Fruit fly (Drosophila melanogaster) whole organism, embryonic: ENCODE data around the gene blp.
A peak's percentile ranks its signal among the peaks of the same experiment; 100 is the strongest.

Source experiments
- Atf6 ChIP-seq: fragments of 200-800 bp; sonication (Bioruptor generic); IDR thresholded peaks from 2 replicates; pipeline ENCODE4 v1.3.6; 2022; ENCODE audit warnings: missing biosample characterization, missing genetic modification characterization
- BtbVII ChIP-seq: fragments of 200-800 bp; sonication (Bioruptor generic); optimal IDR thresholded peaks from 3 replicates; lab custom pipeline; 2017; ENCODE audit warnings: missing biosample characterization, mild to moderate bottlenecking, missing genetic modification characterization
- CG1024 ChIP-seq: fragments of 200-800 bp; sonication (Bioruptor generic); IDR thresholded peaks from 2 replicates; pipeline ENCODE4 v1.3.6; 2022; ENCODE audit warnings: missing biosample characterization, missing genetic modification characterization
- CG10274 ChIP-seq: fragments of 200-800 bp; sonication (Bioruptor generic); optimal IDR thresholded peaks from 3 replicates; lab custom pipeline; 2017; ENCODE audit warnings: missing biosample characterization, mild to moderate bottlenecking, missing genetic modification characterization
- CG10462 ChIP-seq: fragments of 200-800 bp; sonication (Bioruptor generic); optimal IDR thresholded peaks from 2 replicates; lab custom pipeline; 2016; ENCODE audit warnings: missing biosample characterization, missing genetic modification characterization
- CG11504 ChIP-seq: fragments of 200-800 bp; sonication (Bioruptor generic); optimal IDR thresholded peaks from 3 replicates; lab custom pipeline; 2019; ENCODE audit warnings: missing biosample characterization, mild to moderate bottlenecking, missing genetic modification characterization, moderate library complexity
- CG12769 ChIP-seq: fragments of 200-800 bp; sonication (Bioruptor generic); optimal IDR thresholded peaks from 2 replicates; lab custom pipeline; 2019; ENCODE audit warnings: missing biosample characterization, mild to moderate bottlenecking, missing genetic modification characterization, moderate library complexity
- CG13424 ChIP-seq: fragments of 200-800 bp; sonication (Bioruptor generic); optimal IDR thresholded peaks from 2 replicates; lab custom pipeline; 2019; ENCODE audit warnings: missing biosample characterization, mild to moderate bottlenecking, missing genetic modification characterization, moderate library complexity
- CG14014 ChIP-seq: fragments of 200-800 bp; sonication (Bioruptor generic); IDR thresholded peaks from 2 replicates; pipeline ENCODE4 v1.3.6; 2022; ENCODE audit warnings: missing biosample characterization, missing genetic modification characterization
- CG16815 ChIP-seq: fragments of 200-800 bp; sonication (Bioruptor generic); optimal IDR thresholded peaks from 3 replicates; lab custom pipeline; 2017; ENCODE audit warnings: missing biosample characterization, mild to moderate bottlenecking, missing genetic modification characterization
- CG17568 ChIP-seq: fragments of 200-800 bp; sonication (Bioruptor generic); optimal IDR thresholded peaks from 2 replicates; lab custom pipeline; 2018; ENCODE audit warnings: missing biosample characterization, mild to moderate bottlenecking, missing genetic modification characterization, moderate library complexity
- CG2116 ChIP-seq: fragments of 200-800 bp; sonication (Bioruptor generic); optimal IDR thresholded peaks from 3 replicates; lab custom pipeline; 2018; ENCODE audit warnings: missing biosample characterization, mild to moderate bottlenecking, missing genetic modification characterization
- CG2889 ChIP-seq: fragments of 200-800 bp; sonication (Bioruptor generic); IDR thresholded peaks from 3 replicates; pipeline ENCODE4 v1.3.6; 2022; ENCODE audit warnings: missing biosample characterization, missing genetic modification characterization
- CG30431 ChIP-seq: fragments of 200-800 bp; sonication (Bioruptor generic); optimal IDR thresholded peaks from 2 replicates; lab custom pipeline; 2017; ENCODE audit warnings: missing biosample characterization, missing genetic modification characterization
- CG31365 ChIP-seq: fragments of 200-800 bp; sonication (Bioruptor generic); optimal IDR thresholded peaks from 2 replicates; lab custom pipeline; 2018; ENCODE audit warnings: missing biosample characterization, mild to moderate bottlenecking, missing genetic modification characterization
- CG33213 ChIP-seq: fragments of 200-800 bp; sonication (Bioruptor generic); optimal IDR thresholded peaks from 3 replicates; lab custom pipeline; 2016; ENCODE audit warnings: missing biosample characterization, missing genetic modification characterization
- CG4328 ChIP-seq: fragments of 200-800 bp; sonication (Bioruptor generic); optimal IDR thresholded peaks from 3 replicates; lab custom pipeline; 2017; ENCODE audit warnings: missing biosample characterization, missing genetic modification reagents, missing genetic modification characterization
- CG4730 ChIP-seq: fragments of 200-800 bp; sonication (Bioruptor generic); IDR thresholded peaks from 2 replicates; pipeline ENCODE4 v1.3.6; 2022; ENCODE audit warnings: missing biosample characterization, missing genetic modification characterization
- CG6272 ChIP-seq: fragments of 200-800 bp; sonication (Bioruptor generic); IDR thresholded peaks from 2 replicates; pipeline ENCODE4 v1.3.6; 2022; ENCODE audit warnings: missing biosample characterization, missing genetic modification characterization
- CG6765 ChIP-seq: fragments of 200-800 bp; sonication (Bioruptor generic); optimal IDR thresholded peaks from 3 replicates; lab custom pipeline; 2017; ENCODE audit warnings: missing biosample characterization, mild to moderate bottlenecking, missing genetic modification characterization
- CG7987 ChIP-seq: fragments of 200-800 bp; sonication (Bioruptor generic); optimal IDR thresholded peaks from 2 replicates; lab custom pipeline; 2018; ENCODE audit warnings: missing biosample characterization, mild to moderate bottlenecking, missing genetic modification characterization, moderate library complexity
- CG8281 ChIP-seq: fragments of 200-800 bp; sonication (Bioruptor generic); optimal IDR thresholded peaks from 2 replicates; lab custom pipeline; 2018; ENCODE audit warnings: missing biosample characterization, mild to moderate bottlenecking, missing genetic modification characterization, moderate library complexity
- CG8765 ChIP-seq: fragments of 200-800 bp; sonication (Bioruptor generic); IDR thresholded peaks from 2 replicates; pipeline ENCODE4 v1.3.6; 2022; ENCODE audit warnings: missing biosample characterization, missing genetic modification characterization
- Dek ChIP-seq: fragments of 200-800 bp; sonication (Bioruptor generic); optimal IDR thresholded peaks from 3 replicates; lab custom pipeline; 2019; ENCODE audit warnings: missing biosample characterization, mild to moderate bottlenecking, missing genetic modification characterization, moderate library complexity
- Doc3 ChIP-seq: fragments of 200-800 bp; sonication (Bioruptor generic); IDR thresholded peaks from 3 replicates; pipeline ENCODE4 v1.3.6; 2022; ENCODE audit warnings: missing biosample characterization, missing genetic modification characterization; ENCODE audit not compliant: partially characterized antibody
- H2.0 ChIP-seq: fragments of 200-800 bp; sonication (Bioruptor generic); IDR thresholded peaks from 2 replicates; pipeline ENCODE4 v1.3.6; 2022; ENCODE audit warnings: missing biosample characterization, missing genetic modification characterization
- HHEX ChIP-seq: fragments of 200-800 bp; sonication (Bioruptor generic); optimal IDR thresholded peaks from 3 replicates; lab custom pipeline; 2017; ENCODE audit warnings: missing biosample characterization, mild to moderate bottlenecking, missing genetic modification characterization, missing genetic modification reagents
- Hey ChIP-seq: fragments of 200-800 bp; sonication (Bioruptor generic); optimal IDR thresholded peaks from 3 replicates; lab custom pipeline; 2018; ENCODE audit warnings: missing biosample characterization, mild to moderate bottlenecking, missing genetic modification characterization
- Hmx ChIP-seq: fragments of 200-800 bp; sonication (Bioruptor generic); optimal IDR thresholded peaks from 2 replicates; lab custom pipeline; 2016; ENCODE audit warnings: missing biosample characterization, missing genetic modification characterization
- NC2α ChIP-seq: fragments of 200-800 bp; sonication (Bioruptor generic); optimal IDR thresholded peaks from 2 replicates; lab custom pipeline; 2016; ENCODE audit warnings: missing biosample characterization, missing genetic modification characterization
- NfI ChIP-seq: fragments of 200-800 bp; sonication (Bioruptor generic); optimal IDR thresholded peaks from 3 replicates; lab custom pipeline; 2018; ENCODE audit warnings: missing biosample characterization, mild to moderate bottlenecking, missing genetic modification characterization, moderate library complexity
- Rx ChIP-seq: fragments of 200-800 bp; sonication (Bioruptor generic); IDR thresholded peaks from 2 replicates; pipeline ENCODE4 v1.3.6; 2022; ENCODE audit warnings: missing biosample characterization, missing genetic modification characterization
- Side ChIP-seq: fragments of 200-800 bp; sonication (Bioruptor generic); optimal IDR thresholded peaks from 2 replicates; lab custom pipeline; 2016; ENCODE audit warnings: missing biosample characterization, missing genetic modification characterization
- Sry-β ChIP-seq: fragments of 200-800 bp; sonication (Bioruptor generic); optimal IDR thresholded peaks from 2 replicates; lab custom pipeline; 2018; ENCODE audit warnings: missing biosample characterization, mild to moderate bottlenecking, missing genetic modification characterization, moderate library complexity
- al ChIP-seq: fragments of 200-800 bp; sonication (Bioruptor generic); IDR thresholded peaks from 2 replicates; pipeline ENCODE4 v1.3.6; 2022; ENCODE audit warnings: missing biosample characterization, missing genetic modification characterization
- az2 ChIP-seq: fragments of 200-800 bp; sonication (Bioruptor generic); optimal IDR thresholded peaks from 3 replicates; lab custom pipeline; 2016; ENCODE audit warnings: missing biosample characterization, missing genetic modification characterization
- cad ChIP-seq: fragments of >200 bp; optimal IDR thresholded peaks from 2 replicates; lab custom pipeline; 2017; ENCODE audit warnings: missing biosample characterization, missing genetic modification characterization
- fd96Cb ChIP-seq: fragments of 200-800 bp; sonication (Bioruptor generic); optimal IDR thresholded peaks from 2 replicates; lab custom pipeline; 2018; ENCODE audit warnings: missing biosample characterization, mild to moderate bottlenecking, missing genetic modification characterization, moderate library complexity
- gfzf ChIP-seq: fragments of 200-800 bp; sonication (Bioruptor generic); optimal IDR thresholded peaks from 2 replicates; lab custom pipeline; 2016; ENCODE audit warnings: missing biosample characterization, mild to moderate bottlenecking, missing genetic modification characterization, moderate library complexity
- grn ChIP-seq: fragments of 200-800 bp; sonication (Bioruptor generic); optimal IDR thresholded peaks from 3 replicates; lab custom pipeline; 2017; ENCODE audit warnings: missing biosample characterization, missing genetic modification characterization
- insv ChIP-seq, 2 experiments: fragments of 200-800 bp; sonication (Bioruptor generic); optimal IDR thresholded peaks; 3 replicates each; lab custom pipeline; 2016 to 2018; ENCODE audit warnings: missing biosample characterization in 2 of 2, missing genetic modification characterization in 2 of 2
- nerfin-1 ChIP-seq: fragments of 200-800 bp; sonication (Bioruptor generic); optimal IDR thresholded peaks from 3 replicates; lab custom pipeline; 2019; ENCODE audit warnings: missing biosample characterization, mild to moderate bottlenecking, missing genetic modification characterization, moderate library complexity
- p53 ChIP-seq: fragments of 200-800 bp; sonication (Bioruptor generic); optimal IDR thresholded peaks from 2 replicates; lab custom pipeline; 2016; ENCODE audit warnings: missing biosample characterization, missing genetic modification characterization
- pfk ChIP-seq: fragments of 200-800 bp; sonication (Bioruptor generic); optimal IDR thresholded peaks from 2 replicates; lab custom pipeline; 2018; ENCODE audit warnings: missing biosample characterization, mild to moderate bottlenecking, missing genetic modification characterization, moderate library complexity
- pnt ChIP-seq: fragments of 200-800 bp; sonication (Bioruptor generic); optimal IDR thresholded peaks from 3 replicates; lab custom pipeline; 2016; ENCODE audit warnings: missing biosample characterization, missing genetic modification characterization
- schlank ChIP-seq: fragments of 200-800 bp; sonication (Bioruptor generic); optimal IDR thresholded peaks from 2 replicates; lab custom pipeline; 2018; ENCODE audit warnings: missing biosample characterization, mild to moderate bottlenecking, missing genetic modification characterization
- stwl ChIP-seq: fragments of 200-800 bp; sonication (Bioruptor generic); optimal IDR thresholded peaks from 3 replicates; lab custom pipeline; 2018; ENCODE audit warnings: missing biosample characterization, mild to moderate bottlenecking, missing genetic modification characterization, moderate library complexity
- wor ChIP-seq: fragments of 200-800 bp; sonication (Bioruptor generic); IDR thresholded peaks from 2 replicates; pipeline ENCODE4 v1.3.6; 2022; ENCODE audit warnings: missing biosample characterization, missing genetic modification characterization
- z ChIP-seq: fragments of 200-800 bp; sonication (Bioruptor generic); IDR thresholded peaks from 3 replicates; pipeline ENCODE4 v1.3.6; 2022; ENCODE audit warnings: missing biosample characterization, missing genetic modification characterization
- zen2 ChIP-seq: fragments of 200-800 bp; sonication (Bioruptor generic); IDR thresholded peaks from 3 replicates; pipeline ENCODE4 v1.3.6; 2022; ENCODE audit warnings: missing biosample characterization, missing genetic modification characterization; ENCODE audit not compliant: partially characterized antibody

Gene blp

DNA sequence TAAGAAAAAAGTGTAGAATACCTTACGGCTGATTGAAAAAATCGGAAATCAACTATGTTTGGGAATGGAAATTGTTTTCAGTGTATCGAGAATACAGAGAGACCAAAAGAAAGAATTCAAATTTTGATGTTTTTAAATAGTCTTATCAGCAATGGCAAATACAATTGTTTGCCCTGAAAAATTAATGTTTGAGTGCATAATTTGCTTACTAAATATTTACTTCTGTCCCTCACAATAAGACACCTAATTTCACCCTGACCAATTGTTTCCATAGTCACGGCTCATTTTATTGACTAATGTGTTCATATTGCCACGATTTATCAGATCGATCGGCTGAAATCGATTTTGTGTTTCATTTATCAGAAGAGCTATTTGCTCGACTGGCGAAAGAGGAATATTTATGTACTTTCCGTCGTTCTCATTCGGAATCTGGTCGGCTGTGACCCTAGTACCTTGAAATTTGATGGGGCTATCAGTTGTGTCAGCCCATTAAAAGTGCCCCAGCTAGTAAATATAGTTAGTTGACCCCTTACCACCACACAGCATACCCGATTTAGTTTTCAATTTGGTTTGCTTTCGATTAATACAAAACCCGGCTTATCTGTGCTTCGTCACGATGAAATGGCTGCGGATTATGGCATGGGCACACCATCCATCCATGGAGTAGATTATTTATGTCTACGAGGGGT lies 50.0 kb downstream of the blp start (continued):
- TF ChIP-seq p53 (GFP tag; lab: Kevin White, UChicago) (no peak), Rx (GFP tag; lab: Robert Waterston, UW) (no peak), NfI (GFP tag; lab: Kevin White, UChicago) (no peak), nerfin-1 (tag; lab: Kevin White, UChicago) (peak; percentile 24), CG2116 (GFP tag; lab: Kevin White, UChicago) (peak; percentile 25), pfk (no peak), CG11504 (tag; lab: Kevin White, UChicago) (peak; percentile 62), CG13424 (tag; lab: Kevin White, UChicago) (peak; percentile 48), CG2889 (no peak), NC2α (GFP tag; lab: Kevin White, UChicago) (no peak), CG10462 (GFP tag; lab: Kevin White, UChicago) (no peak), CG6765 (GFP tag; lab: Kevin White, UChicago) (no peak), wor (no peak), CG14014 (GFP tag; lab: Robert Waterston, UW) (no peak), Hmx (GFP tag; lab: Kevin White, UChicago) (no peak), al (no peak), z (GFP tag; lab: Robert Waterston, UW) (no peak), CG1024 (no peak), Hey (tag; lab: Kevin White, UChicago) (no peak), CG4328 (GFP tag; lab: Kevin White, UChicago) (no peak), grn (GFP tag; lab: Kevin White, UChicago) (peak; percentile 49), Doc3 (GFP tag; lab: Robert Waterston, UW) (no peak), CG10274 (GFP tag; lab: Kevin White, UChicago) (no peak), CG8281 (tag; lab: Kevin White, UChicago) (no peak), Side (no peak), BtbVII (GFP tag; lab: Kevin White, UChicago) (peak; percentile 36), Dek (no peak), CG8765 (no peak), fd96Cb (tag; lab: Kevin White, UChicago) (peak; percentile 3), CG31365 (tag; lab: Kevin White, UChicago) (no peak), CG33213 (GFP tag; lab: Kevin White, UChicago) (no peak), HHEX (GFP tag; lab: Kevin White, UChicago) (peak; percentile 25), CG12769 (tag; lab: Kevin White, UChicago) (peak; percentile 2), Atf6 (GFP tag; lab: Robert Waterston, UW) (no peak), CG16815 (GFP tag; lab: Kevin White, UChicago) (no peak), pnt (GFP tag; lab: Kevin White, UChicago) (no peak), CG17568 (GFP tag; lab: Kevin White, UChicago) (peak; percentile 69), insv (GFP tag; optimal IDR thresholded peaks at IDR 0.05; lab: Kevin White, UChicago) (no peak), Sry-β (GFP tag; lab: Kevin White, UChicago) (peak; percentile 4), CG30431 (GFP tag; lab: Kevin White, UChicago) (no peak), cad (GFP tag; lab: Kevin White, UChicago) (no peak), az2 (GFP tag; lab: Kevin White, UChicago) (no peak), H2.0 (GFP tag; lab: Robert Waterston, UW) (no peak), schlank (tag; lab: Kevin White, UChicago) (no peak), zen2 (GFP tag; lab: Robert Waterston, UW) (no peak), CG7987 (GFP tag; lab: Kevin White, UChicago) (peak; percentile 4), gfzf (GFP tag; lab: Kevin White, UChicago) (no peak), CG4730 (no peak), stwl (tag; lab: Kevin White, UChicago) (no peak), CG6272 (GFP tag; lab: Robert Waterston, UW) (no peak)
